Worm (Caenorhabditis elegans): ENCODE measurements around the gene abu-10.

ce11 chrX:3783659-3784058 lies 14.3 kb upstream of the abu-10 start:
- TF ChIP-seq ama-1 (optimal IDR thresholded peaks at IDR 0.05), result no peak
- TF ChIP-seq sea-1 (GFP tag; conservative IDR thresholded peaks at IDR 0.05), result no peak
- TF ChIP-seq scrt-1 (GFP tag; IDR thresholded peaks at IDR 0.05), result no peak
